Fruit fly (Drosophila melanogaster): ENCODE data around the gene SMC6.

DNA sequence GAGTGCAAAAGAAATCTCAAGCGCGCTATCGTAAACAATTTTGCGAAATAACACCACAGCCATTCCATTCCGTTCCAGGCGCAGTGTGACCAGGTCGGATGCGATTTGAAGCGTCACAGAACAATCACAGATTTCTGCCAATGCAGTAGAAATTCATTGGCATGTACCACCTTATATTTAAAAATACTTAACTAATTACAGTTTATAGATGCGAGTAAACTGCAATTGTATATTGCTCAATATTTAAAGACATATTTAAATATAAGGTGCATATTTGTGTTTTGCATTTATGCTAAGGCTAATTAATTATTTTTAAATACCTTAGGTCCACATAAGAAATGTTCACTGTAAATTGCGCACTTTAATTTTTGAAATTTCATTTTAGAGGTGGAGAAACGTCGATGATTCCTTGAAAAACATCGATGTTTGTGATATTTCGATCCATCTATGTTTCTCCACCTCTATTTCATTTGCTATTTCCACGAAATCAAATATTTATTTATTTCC is at the start of gene SMC6, which contains the start of gene CG6204:
- TF ChIP-seq CG8478 (optimal IDR thresholded peaks at IDR 0.05) = no peak
- TF ChIP-seq EcR (GFP tag; optimal IDR thresholded peaks at IDR 0.05) = no peak
- TF ChIP-seq Dll (optimal IDR thresholded peaks at IDR 0.05) = no peak
